Worm (Caenorhabditis elegans): ENCODE measurements around the gene rhr-1.

ce11 chrV:5408921-5409320 is 19.0 kb upstream of the rhr-1 start:
- TF ChIP-seq ztf-11 (tag; optimal IDR thresholded peaks at IDR 0.05) (no peak), mdl-1 (tag; optimal IDR thresholded peaks at IDR 0.05) (no peak), pha-4 (tag; optimal IDR thresholded peaks at IDR 0.05) (no peak), skn-1 (tag; optimal IDR thresholded peaks at IDR 0.05) (no peak), nhr-11 (tag; optimal IDR thresholded peaks at IDR 0.05) (no peak), fos-1 (tag; optimal IDR thresholded peaks at IDR 0.05) (no peak), lsy-12 (tag; optimal IDR thresholded peaks at IDR 0.05) (no peak), R02D3.7 (tag; optimal IDR thresholded peaks at IDR 0.05) (no peak), ceh-82 (tag; optimal IDR thresholded peaks at IDR 0.05) (no peak), ama-1 (optimal IDR thresholded peaks at IDR 0.05) (no peak)
